Worm (Caenorhabditis elegans): ENCODE results near the gene sri-29.

Gene sri-29

DNA sequence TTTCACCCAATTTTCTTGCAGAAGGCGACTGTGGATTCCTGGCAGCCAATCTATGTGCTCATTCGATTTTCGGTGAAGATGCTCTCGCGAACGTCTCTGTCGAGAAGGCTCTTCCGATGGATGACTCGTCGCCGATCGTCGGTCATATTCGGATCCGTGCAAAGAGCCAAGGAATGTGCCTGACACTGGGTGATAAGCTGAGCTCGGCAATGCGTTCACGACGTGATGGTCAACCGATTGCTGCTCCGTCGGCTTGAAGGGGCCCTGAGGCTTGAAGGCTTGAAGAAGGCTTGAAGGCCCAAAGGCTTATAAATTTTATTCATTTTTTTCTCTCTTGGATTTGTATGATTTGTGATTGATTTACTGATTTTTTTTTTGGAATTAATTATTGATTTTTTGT lies 43.0 kb downstream of the sri-29 start:
- TF ChIP-seq zip-8 (tag; optimal IDR thresholded peaks at IDR 0.05) = no peak
- TF ChIP-seq bed-3 (GFP tag; optimal IDR thresholded peaks at IDR 0.05) = no peak
- no peak for TF ChIP-seq tbx-8 (GFP tag; optimal IDR thresholded peaks at IDR 0.05)
- TF ChIP-seq lin-13 (tag; optimal IDR thresholded peaks at IDR 0.05) = no peak
- no peak for TF ChIP-seq ces-1 (GFP tag; optimal IDR thresholded peaks at IDR 0.05)
- TF ChIP-seq nhr-76 (tag; optimal IDR thresholded peaks at IDR 0.05) = no peak
- TF ChIP-seq mab-5 (tag; optimal IDR thresholded peaks at IDR 0.05) = no peak
- TF ChIP-seq ceh-43 (GFP tag; optimal IDR thresholded peaks at IDR 0.05) = no peak
- no peak for TF ChIP-seq ztf-11 (tag; optimal IDR thresholded peaks at IDR 0.05)
- TF ChIP-seq drap-1 (GFP tag; optimal IDR thresholded peaks at IDR 0.05) = no peak
- TF ChIP-seq mls-2 (tag; optimal IDR thresholded peaks at IDR 0.05) = no peak
- TF ChIP-seq sem-2 (GFP tag; optimal IDR thresholded peaks at IDR 0.05) = no peak
- no peak for TF ChIP-seq pha-4 (tag; optimal IDR thresholded peaks at IDR 0.05)
- TF ChIP-seq cnd-1 (tag; optimal IDR thresholded peaks at IDR 0.05) = no peak

DNA sequence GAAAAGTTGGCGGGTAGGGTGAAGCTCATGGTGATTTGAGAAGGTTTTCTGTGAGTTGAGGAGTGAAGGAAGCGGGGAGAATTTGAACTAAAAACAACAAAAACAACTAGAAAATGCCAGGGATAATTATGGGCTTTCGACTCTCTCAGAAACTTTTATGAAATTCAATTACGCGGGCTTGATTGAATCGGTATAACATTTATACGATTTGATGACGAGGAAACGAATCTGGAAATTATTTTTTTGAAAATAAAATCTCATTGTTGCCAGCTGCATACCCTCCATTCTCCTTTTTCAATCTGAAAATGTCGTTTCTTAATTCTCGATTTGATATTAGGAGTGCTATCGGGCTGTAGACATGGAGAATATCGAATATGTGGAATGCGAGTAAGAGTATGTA lies 47.1 kb downstream of the sri-29 start, which contains the start of gene srg-21:
TSS of gene srg-21 (minus strand) at position 101 of the 400 bp plus-strand sequence.
- TF ChIP-seq tbx-8 (GFP tag; optimal IDR thresholded peaks at IDR 0.05) = no peak
- no peak for TF ChIP-seq mls-2 (tag; optimal IDR thresholded peaks at IDR 0.05)
- no peak for TF ChIP-seq lin-32 (GFP tag; optimal IDR thresholded peaks at IDR 0.05)
- TF ChIP-seq nhr-237 (tag; optimal IDR thresholded peaks at IDR 0.05) = no peak
- no peak for TF ChIP-seq nhr-12 (tag; optimal IDR thresholded peaks at IDR 0.05)
- TF ChIP-seq unc-62 (GFP tag; optimal IDR thresholded peaks at IDR 0.05) = no peak
- no peak for TF ChIP-seq nhr-2 (tag; optimal IDR thresholded peaks at IDR 0.05)
- TF ChIP-seq lin-13 (tag; optimal IDR thresholded peaks at IDR 0.05) = no peak
- no peak for TF ChIP-seq lsy-2 (tag; optimal IDR thresholded peaks at IDR 0.05)
- no peak for TF ChIP-seq zip-8 (tag; optimal IDR thresholded peaks at IDR 0.05)
- TF ChIP-seq mab-5 (tag; optimal IDR thresholded peaks at IDR 0.05) = no peak
- TF ChIP-seq ceh-43 (GFP tag; optimal IDR thresholded peaks at IDR 0.05) = no peak
- TF ChIP-seq unc-39 (tag; optimal IDR thresholded peaks at IDR 0.05) = no peak
- no peak for TF ChIP-seq drap-1 (GFP tag; optimal IDR thresholded peaks at IDR 0.05)
- no peak for TF ChIP-seq ham-2 (GFP tag; optimal IDR thresholded peaks at IDR 0.05)
- TF ChIP-seq ces-1 (GFP tag; optimal IDR thresholded peaks at IDR 0.05) = no peak
- TF ChIP-seq flh-1 (GFP tag; optimal IDR thresholded peaks at IDR 0.05) = no peak
- no peak for TF ChIP-seq sptf-1 (tag; optimal IDR thresholded peaks at IDR 0.05)
- TF ChIP-seq pha-4 (tag; optimal IDR thresholded peaks at IDR 0.05) = no peak
- no peak for TF ChIP-seq bed-3 (GFP tag; optimal IDR thresholded peaks at IDR 0.05)

DNA sequence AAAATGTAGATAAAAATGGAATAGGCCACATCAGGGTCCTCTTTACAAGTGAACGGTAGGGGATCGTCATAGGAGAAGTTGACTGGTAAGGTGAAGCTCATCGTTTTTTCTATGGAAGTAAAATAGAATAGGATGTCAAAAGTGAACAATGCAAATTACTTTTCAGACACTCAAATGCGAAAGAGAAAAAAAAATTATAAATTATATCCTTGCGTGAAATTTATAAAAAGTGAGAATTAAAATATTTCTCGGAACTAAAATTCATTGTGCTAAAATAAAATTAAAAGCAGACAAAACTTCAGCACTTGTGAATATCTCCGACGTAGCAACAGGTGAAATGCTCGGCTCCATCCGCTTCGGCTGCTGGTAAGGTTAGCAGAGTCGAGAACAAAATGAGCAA lies 49.2 kb downstream of the sri-29 start, which contains the start of gene srg-22:
TSS of gene srg-22 (minus strand) at position 101 of the 400 bp plus-strand sequence.
- no peak for TF ChIP-seq ztf-11 (tag; optimal IDR thresholded peaks at IDR 0.05)
- no peak for TF ChIP-seq lsy-2 (tag; optimal IDR thresholded peaks at IDR 0.05)
- TF ChIP-seq drap-1 (GFP tag; optimal IDR thresholded peaks at IDR 0.05) = no peak
- TF ChIP-seq mls-2 (tag; optimal IDR thresholded peaks at IDR 0.05) = no peak
- TF ChIP-seq tbx-8 (GFP tag; optimal IDR thresholded peaks at IDR 0.05) = no peak
- no peak for TF ChIP-seq bed-3 (GFP tag; optimal IDR thresholded peaks at IDR 0.05)
- no peak for TF ChIP-seq ces-1 (GFP tag; optimal IDR thresholded peaks at IDR 0.05)
- no peak for TF ChIP-seq ceh-39 (tag; optimal IDR thresholded peaks at IDR 0.05)
- TF ChIP-seq nhr-76 (tag; optimal IDR thresholded peaks at IDR 0.05) = no peak
- no peak for TF ChIP-seq zip-8 (tag; optimal IDR thresholded peaks at IDR 0.05)
- no peak for TF ChIP-seq blmp-1 (tag; optimal IDR thresholded peaks at IDR 0.05)
- no peak for TF ChIP-seq ceh-83 (GFP tag; optimal IDR thresholded peaks at IDR 0.05)
- TF ChIP-seq M03D4.4 (tag; optimal IDR thresholded peaks at IDR 0.05) = no peak
- no peak for TF ChIP-seq mab-5 (tag; optimal IDR thresholded peaks at IDR 0.05)
- no peak for TF ChIP-seq unc-120 (tag; optimal IDR thresholded peaks at IDR 0.05; ENCODE audit: poor library complexity, severe bottlenecking)
- TF ChIP-seq nhr-2 (tag; optimal IDR thresholded peaks at IDR 0.05) = no peak
- TF ChIP-seq lin-32 (GFP tag; optimal IDR thresholded peaks at IDR 0.05) = no peak
- no peak for TF ChIP-seq hlh-1 (tag; optimal IDR thresholded peaks at IDR 0.05)
- TF ChIP-seq flh-1 (GFP tag; optimal IDR thresholded peaks at IDR 0.05) = no peak
- no peak for TF ChIP-seq ceh-43 (GFP tag; optimal IDR thresholded peaks at IDR 0.05)

Data from whole organism, mixed stage, embryonic.